Worm (Caenorhabditis elegans) whole organism, L1 larva: ENCODE results near the gene T19B10.5.

Experiments
- C16A3.4 ChIP-seq: fragments of 150-350 bp; optimal IDR thresholded peaks from 2 replicates; lab custom pipeline; 2014; ENCODE audit warnings: missing biosample characterization, missing genetic modification characterization
- C34B4.2 ChIP-seq: sonication (generic microtip); optimal IDR thresholded peaks from 2 replicates; lab custom pipeline; 2017; ENCODE audit warnings: mild to moderate bottlenecking, missing genetic modification characterization, missing compliant biosample characterization
- F16B12.6 ChIP-seq: fragments of 150-350 bp; optimal IDR thresholded peaks from 2 replicates; lab custom pipeline; 2014; ENCODE audit warnings: missing biosample characterization, missing genetic modification characterization
- alr-1 ChIP-seq: fragments of 200-800 bp; sonication (Bioruptor generic); optimal IDR thresholded peaks from 2 replicates; lab custom pipeline; 2018; ENCODE audit warnings: borderline replicate concordance, mild to moderate bottlenecking, missing genetic modification characterization, missing compliant biosample characterization
- ama-1 ChIP-seq: fragments of 150-350 bp; optimal IDR thresholded peaks from 2 replicates; lab custom pipeline; 2014
- ceh-63 ChIP-seq: fragments of 200-800 bp; sonication (Bioruptor generic); optimal IDR thresholded peaks from 2 replicates; lab custom pipeline; 2018; ENCODE audit warnings: mild to moderate bottlenecking, missing genetic modification characterization, missing compliant biosample characterization
- ceh-8 ChIP-seq: fragments of 200-800 bp; sonication (Bioruptor generic); optimal IDR thresholded peaks from 2 replicates; lab custom pipeline; 2018; ENCODE audit warnings: mild to moderate bottlenecking, missing genetic modification characterization, moderate library complexity, missing compliant biosample characterization
- ces-1 ChIP-seq: fragments of 150-350 bp; optimal IDR thresholded peaks from 2 replicates; lab custom pipeline; 2014; ENCODE audit warnings: missing biosample characterization, missing genetic modification reagents, missing genetic modification characterization
- egl-13 ChIP-seq: sonication (generic microtip); optimal IDR thresholded peaks from 2 replicates; lab custom pipeline; 2016; ENCODE audit warnings: missing genotype, missing genetic modification reagents, missing genetic modification characterization, missing compliant biosample characterization
- elt-2 ChIP-seq: sonication (generic microtip); optimal IDR thresholded peaks from 2 replicates; lab custom pipeline; 2016; ENCODE audit warnings: missing genetic modification characterization, mild to moderate bottlenecking, inconsistent platforms, missing compliant biosample characterization, missing genetic modification reagents
- elt-3 ChIP-seq, 6 experiments: fragments of 150-350 bp in 1 of 6; sonication (generic microtip); optimal IDR thresholded peaks; 2 replicates each; lab custom pipeline; 2017 to 2018; ENCODE audit warnings: missing biosample characterization in 6 of 6, missing genetic modification characterization in 6 of 6, inconsistent platforms in 1 of 6
- fkh-4 ChIP-seq: sonication (generic microtip); optimal IDR thresholded peaks from 2 replicates; lab custom pipeline; 2016; ENCODE audit warnings: missing compliant biosample characterization, missing genetic modification characterization, borderline replicate concordance
- fkh-8 ChIP-seq: sonication (generic microtip); optimal IDR thresholded peaks from 2 replicates; lab custom pipeline; 2016; ENCODE audit warnings: mild to moderate bottlenecking, missing genetic modification characterization, missing compliant biosample characterization
- irx-1 ChIP-seq: sonication (generic microtip); optimal IDR thresholded peaks from 2 replicates; lab custom pipeline; 2016; ENCODE audit warnings: missing genetic modification characterization, missing compliant biosample characterization
- jun-1 ChIP-seq: fragments of 150-350 bp; optimal IDR thresholded peaks from 2 replicates; lab custom pipeline; 2014; ENCODE audit warnings: missing biosample characterization, missing genetic modification reagents, missing genetic modification characterization
- lin-14 ChIP-seq: fragments of 200-800 bp; sonication (Bioruptor generic); optimal IDR thresholded peaks from 2 replicates; lab custom pipeline; 2018; ENCODE audit warnings: mild to moderate bottlenecking, missing genetic modification characterization, moderate library complexity, missing compliant biosample characterization
- lin-35 ChIP-seq, 2 experiments: fragments of 150-350 bp; optimal IDR thresholded peaks; 2 replicates each; lab custom pipeline; 2014; ENCODE audit warnings: missing biosample characterization in 2 of 2, missing genetic modification characterization in 2 of 2, missing genetic modification reagents in 2 of 2
- lin-39 ChIP-seq: fragments of 150-350 bp; optimal IDR thresholded peaks from 2 replicates; lab custom pipeline; 2014; ENCODE audit warnings: missing biosample characterization, missing genetic modification reagents, missing genetic modification characterization
- lir-3 ChIP-seq: sonication (generic microtip); optimal IDR thresholded peaks from 2 replicates; lab custom pipeline; 2016; ENCODE audit warnings: mild to moderate bottlenecking, missing genetic modification characterization, moderate library complexity, missing compliant biosample characterization; ENCODE audit not compliant: poor library complexity
- mab-9 ChIP-seq: fragments of 200-800 bp; sonication (Bioruptor generic); IDR thresholded peaks from 2 replicates; pipeline ENCODE4 v1.3.6; 2022; ENCODE audit warnings: missing genetic modification reagents, missing genetic modification characterization, missing compliant biosample characterization
- mef-2 ChIP-seq: fragments of 150-350 bp; optimal IDR thresholded peaks from 2 replicates; lab custom pipeline; 2014; ENCODE audit warnings: missing biosample characterization, missing genetic modification characterization
- mep-1 ChIP-seq: fragments of 150-350 bp; optimal IDR thresholded peaks from 2 replicates; lab custom pipeline; 2014; ENCODE audit warnings: missing biosample characterization, missing genetic modification characterization
- nhr-19 ChIP-seq: fragments of 200-800 bp; sonication (Bioruptor generic); conservative IDR thresholded peaks from 2 replicates; pipeline ENCODE4 v1.3.6; 2022; ENCODE audit warnings: missing genetic modification characterization, missing compliant biosample characterization
- nhr-71 ChIP-seq: sonication (generic microtip); optimal IDR thresholded peaks from 2 replicates; lab custom pipeline; 2016; ENCODE audit warnings: mild to moderate bottlenecking, missing genetic modification characterization, moderate library complexity, missing compliant biosample characterization
- nhr-77 ChIP-seq: fragments of 150-350 bp; optimal IDR thresholded peaks from 2 replicates; lab custom pipeline; 2014; ENCODE audit warnings: missing biosample characterization, missing genetic modification characterization
- nhr-90 ChIP-seq: sonication (generic microtip); optimal IDR thresholded peaks from 2 replicates; lab custom pipeline; 2016; ENCODE audit warnings: mild to moderate bottlenecking, missing genetic modification characterization, missing compliant biosample characterization; ENCODE audit not compliant: poor library complexity
- pag-3 ChIP-seq: sonication (generic microtip); optimal IDR thresholded peaks from 2 replicates; lab custom pipeline; 2017; ENCODE audit warnings: missing genetic modification characterization, mild to moderate bottlenecking, missing compliant biosample characterization, antibody characterized with exemption, borderline replicate concordance; ENCODE audit not compliant: insufficient read depth
- pqm-1 ChIP-seq: sonication (generic microtip); optimal IDR thresholded peaks from 3 replicates; lab custom pipeline; 2017; ENCODE audit warnings: missing biosample characterization, missing genetic modification characterization
- rnt-1 ChIP-seq: sonication (generic microtip); optimal IDR thresholded peaks from 2 replicates; lab custom pipeline; 2016; ENCODE audit warnings: mild to moderate bottlenecking, missing genetic modification characterization, moderate library complexity, missing compliant biosample characterization
- sox-4 ChIP-seq: sonication (generic microtip); optimal IDR thresholded peaks from 2 replicates; lab custom pipeline; 2016; ENCODE audit warnings: missing genetic modification characterization, missing compliant biosample characterization
- sptf-1 ChIP-seq: fragments of 150-350 bp; optimal IDR thresholded peaks from 2 replicates; lab custom pipeline; 2014; ENCODE audit warnings: missing biosample characterization, missing genetic modification characterization
- sup-37 ChIP-seq: fragments of 200-800 bp; sonication (Bioruptor generic); optimal IDR thresholded peaks from 2 replicates; lab custom pipeline; 2018; ENCODE audit warnings: mild to moderate bottlenecking, missing genetic modification characterization, missing compliant biosample characterization
- tbx-2 ChIP-seq: sonication (generic microtip); optimal IDR thresholded peaks from 2 replicates; lab custom pipeline; 2016; ENCODE audit warnings: missing genetic modification characterization, missing compliant biosample characterization
- unc-30 ChIP-seq: sonication (generic microtip); optimal IDR thresholded peaks from 2 replicates; lab custom pipeline; 2017; ENCODE audit warnings: missing biosample characterization, missing genetic modification characterization
- unc-62 ChIP-seq: fragments of 150-350 bp; optimal IDR thresholded peaks from 2 replicates; lab custom pipeline; 2014; ENCODE audit warnings: missing biosample characterization, missing genetic modification reagents, missing genetic modification characterization
- unc-86 ChIP-seq: sonication (generic microtip); optimal IDR thresholded peaks from 2 replicates; lab custom pipeline; 2016; ENCODE audit warnings: missing genetic modification characterization, missing compliant biosample characterization
- unc-98 ChIP-seq: fragments of 200-800 bp; sonication (Bioruptor generic); IDR thresholded peaks from 2 replicates; pipeline ENCODE4 v1.3.6; 2022; ENCODE audit warnings: missing genetic modification characterization, missing compliant biosample characterization
- xbp-1 ChIP-seq: sonication (generic microtip); optimal IDR thresholded peaks from 2 replicates; lab custom pipeline; 2016; ENCODE audit warnings: missing genetic modification characterization, missing compliant biosample characterization
- zag-1 ChIP-seq: fragments of 150-350 bp; optimal IDR thresholded peaks from 2 replicates; lab custom pipeline; 2014; ENCODE audit warnings: missing biosample characterization, missing genetic modification characterization
- ztf-11 ChIP-seq, 2 experiments: sonication (generic microtip); optimal IDR thresholded peaks; 2 replicates each; lab custom pipeline; 2016 to 2017; ENCODE audit warnings: missing genetic modification characterization in 2 of 2, missing biosample characterization in 1 of 2, missing compliant biosample characterization in 1 of 2

Gene T19B10.5

DNA sequence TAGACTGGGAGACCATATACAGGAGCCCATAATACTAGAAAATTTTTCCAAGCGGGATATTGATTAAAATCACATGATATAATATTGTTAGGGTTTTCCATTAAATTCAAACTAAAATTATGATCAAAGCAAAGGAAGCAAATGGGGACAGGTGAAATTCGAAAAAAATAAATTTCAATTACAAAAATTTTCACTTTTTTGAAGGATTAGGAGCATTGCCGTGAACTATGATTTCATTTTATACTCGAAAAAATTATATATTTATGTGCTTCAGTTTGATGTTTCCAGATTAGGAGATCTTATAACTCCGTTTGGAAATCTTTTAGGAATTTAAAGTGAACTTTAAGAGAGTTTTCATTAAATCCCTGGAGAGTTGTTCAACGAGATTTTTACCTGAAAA, 26.2 kb downstream of the T19B10.5 start, which contains the start of gene F07B10.7:
F07B10.7 (minus strand) TSS at position 101 of the 400 bp plus-strand sequence.
- TF ChIP-seq pag-3 (tag; lab: Kevin White, UChicago) (no peak), C34B4.2 (no peak), nhr-71 (tag; lab: Kevin White, UChicago) (no peak), unc-62 (GFP tag; lab: Kevin White, UChicago) (no peak), unc-98 (GFP tag; lab: Robert Waterston, UW) (no peak)
- TF ChIP-seq, all 84 proteins: peak for 0

DNA sequence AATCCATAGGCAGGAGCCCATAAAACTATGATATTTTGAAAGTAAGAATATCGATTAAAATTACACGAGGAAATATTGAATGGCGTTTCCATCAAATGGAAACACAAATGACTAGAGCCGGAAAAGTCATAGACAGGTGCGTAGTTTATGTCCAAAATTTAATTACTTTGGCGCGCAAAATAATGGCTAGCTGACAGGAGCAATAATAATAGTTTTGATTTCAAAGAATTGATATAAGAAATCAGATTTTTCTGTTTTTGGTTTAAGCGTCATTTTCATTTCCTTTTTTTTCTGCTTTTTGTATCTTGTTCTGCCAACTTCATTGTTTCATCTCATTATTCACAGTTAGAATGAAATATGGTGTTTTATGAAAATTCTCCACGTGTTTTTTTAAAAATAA, 28.6 kb downstream of the T19B10.5 start, which contains the start of gene F07B10.4:
F07B10.4 (minus strand) TSS at position 101 of the 400 bp plus-strand sequence.
- TF ChIP-seq fkh-8 (peak; percentile 11), jun-1 (tag; lab: Kevin White, UChicago) (no peak)

ce11 chrV:11265482-11265881, 31.0 kb downstream of the T19B10.5 start, which contains the start of gene cln-3.1:
cln-3.1 (minus strand) TSS chrV:11265652.
- TF ChIP-seq C16A3.4 = no peak
- TF ChIP-seq elt-2 = peak; percentile 56
- no peak for TF ChIP-seq fkh-4

DNA sequence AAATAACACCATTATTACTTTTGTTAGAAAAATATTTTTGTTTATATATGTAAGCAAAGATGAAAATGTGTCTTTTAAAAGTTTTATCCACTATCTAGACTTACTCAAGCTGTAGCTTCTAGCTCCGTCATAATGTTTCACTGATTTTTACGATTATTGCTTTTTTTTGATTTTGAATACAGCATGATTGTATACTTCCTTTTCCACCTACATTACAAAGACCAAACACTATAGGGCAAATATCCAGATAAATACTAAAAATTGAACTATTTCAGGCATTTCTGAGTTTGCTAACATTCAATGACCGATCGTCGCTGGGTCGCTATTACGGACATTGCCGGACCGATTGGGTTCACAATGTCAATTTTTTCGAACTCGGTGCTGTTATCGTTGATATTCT, 32.2 kb downstream of the T19B10.5 start, which contains the start of gene str-116:
str-116 (plus strand) TSS at position 301 of the 400 bp plus-strand sequence.
- TF ChIP-seq egl-13 (tag; lab: Kevin White, UChicago) (no peak), C16A3.4 (no peak), nhr-19 (no peak)

- TF ChIP-seq ces-1 (GFP tag; lab: Kevin White, UChicago) = no peak
- TF ChIP-seq lin-39 (tag; lab: Kevin White, UChicago) = no peak
- TF ChIP-seq ama-1 (lab: Kevin White, UChicago) = no peak
- TF ChIP-seq tbx-2 (tag; lab: Kevin White, UChicago) = no peak
- TF ChIP-seq unc-86 (tag; lab: Kevin White, UChicago) = no peak
- no peak for TF ChIP-seq ceh-8 (GFP tag; lab: Kevin White, UChicago)
- TF ChIP-seq rnt-1 = no peak
- no peak for TF ChIP-seq F16B12.6 (tag; lab: Kevin White, UChicago)
- TF ChIP-seq nhr-77 (tag; lab: Kevin White, UChicago) = no peak
- TF ChIP-seq elt-2 = no peak
- TF ChIP-seq fkh-8 = no peak
- TF ChIP-seq, all 84 proteins: peak for 0
These were observed 34.3 kb downstream of the T19B10.5 start, which contains the start of gene str-115 for ce11 chrV:11268791-11269190. str-115 (plus strand) TSS chrV:11269091.

- TF ChIP-seq alr-1 (no peak), sup-37 (no peak), mef-2 (tag; lab: Kevin White, UChicago) (no peak), elt-3 (tag; optimal IDR thresholded peaks at IDR 0.05; lab: Kevin White, UChicago) (no peak), sox-4 (tag; lab: Kevin White, UChicago) (no peak), ztf-11 (tag; optimal IDR thresholded peaks at IDR 0.05; lab: Kevin White, UChicago) (no peak), nhr-90 (tag; lab: Kevin White, UChicago) (no peak), lin-39 (tag; lab: Kevin White, UChicago) (no peak), ceh-63 (no peak), sptf-1 (tag; lab: Kevin White, UChicago) (no peak), C34B4.2 (no peak)
These were observed 36.6 kb downstream of the T19B10.5 start, which contains the start of gene clec-222 for ce11 chrV:11271051-11271450. clec-222 (plus strand) TSS chrV:11271351.

- TF ChIP-seq tbx-2 (tag; lab: Kevin White, UChicago) = no peak
- no peak for TF ChIP-seq ceh-63
- no peak for TF ChIP-seq elt-2
- no peak for TF ChIP-seq ceh-8 (GFP tag; lab: Kevin White, UChicago)
- no peak for TF ChIP-seq mep-1 (tag; lab: Kevin White, UChicago)
- no peak for TF ChIP-seq unc-30 (tag; lab: Kevin White, UChicago)
- no peak for TF ChIP-seq nhr-77 (tag; lab: Kevin White, UChicago)
- TF ChIP-seq unc-62 (GFP tag; lab: Kevin White, UChicago) = no peak
- no peak for TF ChIP-seq mab-9
- TF ChIP-seq alr-1 = no peak
- TF ChIP-seq mef-2 (tag; lab: Kevin White, UChicago) = no peak
- no peak for TF ChIP-seq zag-1 (tag; lab: Kevin White, UChicago)
- TF ChIP-seq lin-35 (GFP tag; optimal IDR thresholded peaks at IDR 0.05; lab: Kevin White, UChicago) = no peak
- no peak for TF ChIP-seq lir-3
- TF ChIP-seq F16B12.6 (tag; lab: Kevin White, UChicago) = no peak
- TF ChIP-seq pqm-1 = no peak
- TF ChIP-seq xbp-1 (tag; lab: Kevin White, UChicago) = no peak
- no peak for TF ChIP-seq lin-14 (GFP tag; lab: Kevin White, UChicago)
- no peak for TF ChIP-seq irx-1
These were observed 38.4 kb downstream of the T19B10.5 start, which contains the start of gene clec-223 for ce11 chrV:11272848-11273247. clec-223 (plus strand) TSS chrV:11273148.
